Worm (Caenorhabditis elegans): ENCODE results near the gene str-236.

DNA sequence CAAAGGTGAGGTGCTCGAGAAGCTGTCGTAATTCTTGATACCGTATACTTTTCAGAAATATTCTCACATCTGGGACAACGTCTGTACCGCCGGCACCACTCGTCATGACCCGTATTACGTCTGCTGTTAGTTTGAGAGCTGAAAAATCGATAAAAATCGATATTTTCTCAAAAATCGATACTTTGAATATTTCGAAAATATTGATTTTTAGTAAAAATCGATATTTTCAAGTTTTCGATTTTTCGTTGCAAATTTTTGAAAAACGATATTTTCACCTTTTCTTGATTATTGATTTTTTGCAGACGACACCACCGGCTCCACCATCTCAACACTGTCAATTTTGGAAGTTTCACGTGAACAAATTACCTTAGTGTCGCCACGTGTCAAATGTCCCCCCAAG is 32.1 kb downstream of the str-236 start:
- TF ChIP-seq ZK546.5 (tag; optimal IDR thresholded peaks at IDR 0.05) (no peak), pha-4 (tag; optimal IDR thresholded peaks at IDR 0.05) (no peak), unc-62 (GFP tag; optimal IDR thresholded peaks at IDR 0.05) (no peak), nhr-23 (tag; optimal IDR thresholded peaks at IDR 0.05) (no peak), nhr-67 (tag; optimal IDR thresholded peaks at IDR 0.05) (no peak), lin-39 (tag; optimal IDR thresholded peaks at IDR 0.05) (no peak), zag-1 (tag; optimal IDR thresholded peaks at IDR 0.05) (no peak), ztf-11 (tag; optimal IDR thresholded peaks at IDR 0.05) (no peak), sea-2 (GFP tag; optimal IDR thresholded peaks at IDR 0.05) (no peak), R02D3.7 (tag; optimal IDR thresholded peaks at IDR 0.05) (no peak)

Data from whole organism, L3 larva.